Worm (Caenorhabditis elegans): ENCODE measurements around the gene C14B9.2.

DNA sequence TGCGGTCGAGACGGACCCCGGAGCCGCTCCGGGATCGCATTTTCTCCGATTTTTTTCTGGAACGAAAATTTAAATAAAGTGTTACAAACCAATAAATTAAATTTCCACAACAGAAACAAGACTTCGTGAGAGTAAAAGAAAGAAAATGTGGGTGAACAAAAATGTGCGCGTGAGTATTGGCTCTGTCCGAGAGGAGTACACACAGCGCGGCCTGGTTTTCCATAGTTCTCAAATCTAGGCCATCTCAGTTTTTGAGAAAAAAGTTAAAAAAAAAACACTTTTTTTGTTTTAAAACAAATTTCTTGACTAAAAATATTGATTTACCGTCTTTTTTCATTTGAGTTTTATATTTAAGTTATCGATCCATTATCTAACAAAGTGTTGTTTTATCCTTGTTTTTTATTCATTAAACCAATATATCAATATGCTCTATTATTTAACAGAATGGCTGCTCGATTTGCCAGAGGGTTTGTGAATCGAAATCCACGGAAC lies 11.2 kb downstream of the C14B9.2 start, which contains the start of the genes C14B9.8 and mrpl-18:
- TF ChIP-seq ztf-23 (GFP tag; IDR thresholded peaks at IDR 0.05), result peak; percentile 72; the same call in 1 of the 2 replicates
- TF ChIP-seq flt-1 (GFP tag; IDR thresholded peaks at IDR 0.05), result peak; percentile 81
- no peak for TF ChIP-seq T22C8.4 (GFP tag; IDR thresholded peaks at IDR 0.05)
- no peak for TF ChIP-seq med-1 (GFP tag; optimal IDR thresholded peaks at IDR 0.05; ENCODE audit: insufficient read depth)
- no peak for TF ChIP-seq ztf-29 (GFP tag; IDR thresholded peaks at IDR 0.05)
- TF ChIP-seq ref-1 (GFP tag; conservative IDR thresholded peaks at IDR 0.05), result no peak
- TF ChIP-seq klf-2 (GFP tag; conservative IDR thresholded peaks at IDR 0.05), result no peak

All from whole organism, midembryonic.